Worm (Caenorhabditis elegans) whole organism, L3 larva: ENCODE results near the gene mec-18.

ENCODE experiments used
- elt-1 ChIP-seq: fragments of 150-350 bp; optimal IDR thresholded peaks from 2 replicates; lab custom pipeline; 2014; ENCODE audit warnings: missing biosample characterization, missing genetic modification characterization
- lin-39 ChIP-seq: fragments of 150-350 bp; optimal IDR thresholded peaks from 2 replicates; lab custom pipeline; 2018; ENCODE audit warnings: missing biosample characterization, missing genetic modification reagents, missing genetic modification characterization
- unc-62 ChIP-seq: fragments of 150-350 bp; sonication (generic microtip); optimal IDR thresholded peaks from 4 replicates; lab custom pipeline; 2014; ENCODE audit warnings: missing biosample characterization, missing genetic modification reagents, missing genetic modification characterization
- zag-1 ChIP-seq: fragments of 150-350 bp; optimal IDR thresholded peaks from 2 replicates; lab custom pipeline; 2014; ENCODE audit warnings: missing biosample characterization, missing genetic modification characterization

DNA sequence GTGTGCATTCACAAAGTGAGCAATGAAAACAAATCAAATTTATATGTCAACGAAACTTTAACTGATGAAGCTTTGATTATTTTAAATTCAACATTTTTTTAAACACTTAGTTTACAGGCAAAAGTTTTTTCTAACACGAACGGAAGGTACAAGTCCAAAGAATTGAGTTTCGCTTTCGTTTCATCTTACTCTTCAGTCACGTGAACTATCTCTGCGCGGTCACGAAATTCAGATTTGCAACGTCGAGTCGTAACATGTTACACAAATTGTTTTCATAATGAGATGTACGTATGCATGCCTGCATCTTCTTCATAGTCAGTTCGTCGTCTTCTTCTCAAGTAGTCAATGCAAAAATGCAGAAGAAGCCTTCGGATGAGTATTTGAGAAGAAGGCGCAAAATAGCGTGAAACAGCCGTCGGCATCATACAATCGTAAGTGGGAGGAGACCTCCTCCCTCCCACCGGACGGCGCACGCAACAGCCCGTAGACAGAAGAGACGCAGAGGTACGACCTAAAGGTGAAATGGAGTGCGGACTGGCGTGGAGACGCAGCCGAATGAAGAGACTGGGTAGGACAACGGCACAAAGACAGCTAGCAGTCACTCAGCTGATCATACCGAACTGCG is 8.6 kb downstream of the mec-18 start, which contains the start of gene coel-1:
- no peak for TF ChIP-seq zag-1 (tag; lab: Kevin White, UChicago)
- no peak for TF ChIP-seq elt-1 (tag; lab: Kevin White, UChicago)
- peak; percentile 72 for TF ChIP-seq lin-39 (tag; lab: Kevin White, UChicago)
- no peak for TF ChIP-seq unc-62 (GFP tag; lab: Kevin White, UChicago)
